Worm (Caenorhabditis elegans): ENCODE data around the gene arrd-12.

ce11 chrII:13765952-13766351 is at the start of gene arrd-12:
- TF ChIP-seq T22C8.4 (GFP tag; IDR thresholded peaks at IDR 0.05) (no peak), cog-1 (tag; optimal IDR thresholded peaks at IDR 0.05) (no peak), ztf-29 (GFP tag; IDR thresholded peaks at IDR 0.05) (no peak), flt-1 (GFP tag; IDR thresholded peaks at IDR 0.05) (no peak), klf-2 (GFP tag; conservative IDR thresholded peaks at IDR 0.05) (no peak), ref-1 (GFP tag; conservative IDR thresholded peaks at IDR 0.05) (no peak), med-1 (GFP tag; optimal IDR thresholded peaks at IDR 0.05; ENCODE audit: insufficient read depth) (no peak), ztf-23 (GFP tag; IDR thresholded peaks at IDR 0.05) (no peak), tab-1 (GFP tag; IDR thresholded peaks at IDR 0.05) (no peak)

Data from whole organism, midembryonic.